Worm (Caenorhabditis elegans) whole organism, young adult: ENCODE measurements around the gene K08E4.7.

ENCODE experiments used
- B0261.1 ChIP-seq: sonication (generic microtip); optimal IDR thresholded peaks from 2 replicates; lab custom pipeline; 2016; ENCODE audit warnings: mild to moderate bottlenecking, missing genetic modification characterization, moderate library complexity, missing compliant biosample characterization
- B0336.3 ChIP-seq: fragments of 200-800 bp; sonication (Bioruptor generic); IDR thresholded peaks from 2 replicates; pipeline ENCODE4 v1.3.6; 2022; ENCODE audit warnings: missing genetic modification characterization, missing compliant biosample characterization
- C17E4.6 ChIP-seq: fragments of 200-800 bp; sonication (Bioruptor generic); IDR thresholded peaks from 2 replicates; pipeline ENCODE4 v1.3.6; 2022; ENCODE audit warnings: missing genetic modification reagents, missing genetic modification characterization, missing compliant biosample characterization
- F49E8.2 ChIP-seq: sonication (generic microtip); optimal IDR thresholded peaks from 3 replicates; lab custom pipeline; 2017; ENCODE audit warnings: missing genetic modification characterization, mild to moderate bottlenecking, missing compliant biosample characterization, antibody characterized with exemption, moderate library complexity; ENCODE audit not compliant: insufficient read depth
- F57C9.4 ChIP-seq: sonication (generic microtip); optimal IDR thresholded peaks from 2 replicates; lab custom pipeline; 2017; ENCODE audit warnings: mild to moderate bottlenecking, missing genetic modification characterization, missing compliant biosample characterization
- Y67H2A.10 ChIP-seq: fragments of 200-800 bp; sonication (Bioruptor generic); conservative IDR thresholded peaks from 2 replicates; pipeline ENCODE4 v1.3.6; 2022; ENCODE audit warnings: missing genetic modification reagents, missing genetic modification characterization, missing compliant biosample characterization
- Y79H2A.3 ChIP-seq: fragments of 200-800 bp; sonication (Bioruptor generic); conservative IDR thresholded peaks from 2 replicates; pipeline ENCODE4 v1.3.6; 2022; ENCODE audit warnings: missing genetic modification reagents, missing genetic modification characterization, missing compliant biosample characterization
- attf-3 ChIP-seq: fragments of 200-800 bp; sonication (Bioruptor generic); conservative IDR thresholded peaks from 2 replicates; pipeline ENCODE4 v1.3.6; 2022; ENCODE audit warnings: missing genetic modification reagents, missing genetic modification characterization, missing compliant biosample characterization
- cebp-2 ChIP-seq: fragments of 200-800 bp; sonication (Bioruptor generic); IDR thresholded peaks from 2 replicates; pipeline ENCODE4 v1.3.6; 2022; ENCODE audit warnings: missing genetic modification characterization, missing compliant biosample characterization
- ceh-27 ChIP-seq: fragments of 200-800 bp; sonication (Bioruptor generic); optimal IDR thresholded peaks from 2 replicates; lab custom pipeline; 2018; ENCODE audit warnings: mild to moderate bottlenecking, missing genetic modification characterization, moderate library complexity, missing compliant biosample characterization
- ceh-40 ChIP-seq: fragments of 200-800 bp; sonication (Bioruptor generic); IDR thresholded peaks from 2 replicates; pipeline ENCODE4 v1.3.6; 2022; ENCODE audit warnings: missing genetic modification characterization, missing compliant biosample characterization
- ceh-58 ChIP-seq: fragments of 200-800 bp; sonication (Bioruptor generic); IDR thresholded peaks from 2 replicates; pipeline ENCODE4 v1.3.6; 2022; ENCODE audit warnings: missing genetic modification characterization, missing compliant biosample characterization
- ceh-79 ChIP-seq: sonication (generic microtip); optimal IDR thresholded peaks from 2 replicates; lab custom pipeline; 2017; ENCODE audit warnings: mild to moderate bottlenecking, missing genetic modification characterization, missing compliant biosample characterization
- die-1 ChIP-seq: sonication (generic microtip); optimal IDR thresholded peaks from 2 replicates; lab custom pipeline; 2016; ENCODE audit warnings: missing genotype, mild to moderate bottlenecking, missing genetic modification characterization, missing compliant biosample characterization
- efl-1 ChIP-seq: fragments of 150-350 bp; optimal IDR thresholded peaks from 2 replicates; lab custom pipeline; 2014; ENCODE audit warnings: missing biosample characterization, missing genetic modification reagents, missing genetic modification characterization
- egl-18 ChIP-seq: fragments of 200-800 bp; sonication (Bioruptor generic); IDR thresholded peaks from 2 replicates; pipeline ENCODE4 v1.3.6; 2022; ENCODE audit warnings: missing genetic modification reagents, missing genetic modification characterization, missing compliant biosample characterization
- egrh-3 ChIP-seq: fragments of 200-800 bp; sonication (Bioruptor generic); IDR thresholded peaks from 2 replicates; pipeline ENCODE4 v1.3.6; 2022; ENCODE audit warnings: missing genetic modification reagents, missing genetic modification characterization, missing compliant biosample characterization
- ekl-4 ChIP-seq: fragments of 200-800 bp; sonication (Bioruptor generic); IDR thresholded peaks from 2 replicates; pipeline ENCODE4 v1.3.6; 2022; ENCODE audit warnings: missing genetic modification reagents, missing genetic modification characterization, missing compliant biosample characterization
- gei-17 ChIP-seq: fragments of 200-800 bp; sonication (Bioruptor generic); optimal IDR thresholded peaks from 2 replicates; lab custom pipeline; 2018; ENCODE audit warnings: mild to moderate bottlenecking, missing genetic modification characterization, missing compliant biosample characterization
- him-1 ChIP-seq: sonication (generic microtip); optimal IDR thresholded peaks from 2 replicates; lab custom pipeline; 2016; ENCODE audit warnings: missing genotype, missing genetic modification reagents, missing genetic modification characterization, missing compliant biosample characterization
- hlh-26 ChIP-seq: fragments of 200-800 bp; sonication (Bioruptor generic); conservative IDR thresholded peaks from 2 replicates; pipeline ENCODE4 v1.3.6; 2022; ENCODE audit warnings: missing genetic modification reagents, missing genetic modification characterization, missing compliant biosample characterization
- hmg-20 ChIP-seq: fragments of 200-800 bp; sonication (Bioruptor generic); IDR thresholded peaks from 2 replicates; pipeline ENCODE4 v1.3.6; 2022; ENCODE audit warnings: missing genetic modification reagents, missing genetic modification characterization, missing compliant biosample characterization
- hsf-1 ChIP-seq: fragments of 200-800 bp; sonication (Bioruptor generic); IDR thresholded peaks from 2 replicates; pipeline ENCODE4 v1.3.6; 2022; ENCODE audit warnings: missing genetic modification reagents, missing genetic modification characterization, missing compliant biosample characterization
- lin-26 ChIP-seq: fragments of 200-800 bp; sonication (Bioruptor generic); IDR thresholded peaks from 2 replicates; pipeline ENCODE4 v1.3.6; 2022; ENCODE audit warnings: missing genetic modification reagents, missing genetic modification characterization, missing compliant biosample characterization
- lin-40 ChIP-seq: sonication (generic microtip); optimal IDR thresholded peaks from 2 replicates; lab custom pipeline; 2016; ENCODE audit warnings: missing genetic modification characterization, mild to moderate bottlenecking, missing compliant biosample characterization, missing genotype, missing genetic modification reagents
- lsl-1 ChIP-seq: fragments of 200-800 bp; sonication (Bioruptor generic); optimal IDR thresholded peaks from 2 replicates; lab custom pipeline; 2018; ENCODE audit warnings: mild to moderate bottlenecking, missing genetic modification characterization, moderate library complexity, missing compliant biosample characterization
- madf-10 ChIP-seq: sonication (generic microtip); optimal IDR thresholded peaks from 2 replicates; lab custom pipeline; 2016; ENCODE audit warnings: mild to moderate bottlenecking, missing genetic modification characterization, missing compliant biosample characterization
- mes-4 ChIP-seq: sonication (generic microtip); optimal IDR thresholded peaks from 2 replicates; lab custom pipeline; 2016; ENCODE audit warnings: missing genotype, missing genetic modification characterization, missing compliant biosample characterization
- nfya-2 ChIP-seq: fragments of 200-800 bp; sonication (Bioruptor generic); IDR thresholded peaks from 2 replicates; pipeline ENCODE4 v1.3.6; 2022; ENCODE audit warnings: missing genetic modification reagents, missing genetic modification characterization, missing compliant biosample characterization
- nfyb-1 ChIP-seq: fragments of 200-800 bp; sonication (Bioruptor generic); IDR thresholded peaks from 2 replicates; pipeline ENCODE4 v1.3.6; 2022; ENCODE audit warnings: missing genetic modification reagents, missing genetic modification characterization, missing compliant biosample characterization
- nhr-120 ChIP-seq: fragments of 200-800 bp; sonication (Bioruptor generic); IDR thresholded peaks from 2 replicates; pipeline ENCODE4 v1.3.6; 2022; ENCODE audit warnings: missing genetic modification characterization, missing compliant biosample characterization
- nhr-27 ChIP-seq: fragments of 200-800 bp; sonication (Bioruptor generic); optimal IDR thresholded peaks from 2 replicates; lab custom pipeline; 2018; ENCODE audit warnings: mild to moderate bottlenecking, missing genetic modification characterization, moderate library complexity, missing compliant biosample characterization
- repo-1 ChIP-seq: sonication (generic microtip); optimal IDR thresholded peaks from 2 replicates; lab custom pipeline; 2017; ENCODE audit warnings: mild to moderate bottlenecking, missing genetic modification characterization, missing compliant biosample characterization
- rpc-1 ChIP-seq, 2 experiments: fragments of 150-350 bp in 1 of 2; sonication (generic microtip) in 1 of 2; optimal IDR thresholded peaks; 2 replicates each; lab custom pipeline; 2014 to 2018; ENCODE audit warnings: missing biosample characterization in 1 of 2, missing genetic modification characterization in 1 of 2, missing genetic modification reagents in 1 of 2, missing genotype in 1 of 2
- snpc-1.1 ChIP-seq: sonication (generic microtip); optimal IDR thresholded peaks from 2 replicates; lab custom pipeline; 2017; ENCODE audit warnings: missing genetic modification characterization, mild to moderate bottlenecking, missing compliant biosample characterization, antibody characterized with exemption, moderate library complexity, missing genotype, missing genetic modification reagents; ENCODE audit not compliant: insufficient read depth
- tbp1 ChIP-seq: fragments of 200-800 bp; sonication (Bioruptor generic); optimal IDR thresholded peaks from 2 replicates; lab custom pipeline; 2018; ENCODE audit warnings: mild to moderate bottlenecking, missing genetic modification characterization, missing compliant biosample characterization
- tbx-9 ChIP-seq: sonication (generic microtip); optimal IDR thresholded peaks from 2 replicates; lab custom pipeline; 2016; ENCODE audit warnings: borderline replicate concordance, missing genetic modification characterization, inconsistent platforms, missing compliant biosample characterization
- zfh-2 ChIP-seq: fragments of 200-800 bp; sonication (Bioruptor generic); conservative IDR thresholded peaks from 2 replicates; pipeline ENCODE4 v1.3.6; 2022; ENCODE audit warnings: missing genetic modification reagents, missing genetic modification characterization, missing compliant biosample characterization
- zim-3 ChIP-seq: sonication (generic microtip); optimal IDR thresholded peaks from 2 replicates; lab custom pipeline; 2017; ENCODE audit warnings: mild to moderate bottlenecking, missing genetic modification characterization, moderate library complexity, missing compliant biosample characterization

K08E4.7 gene

DNA sequence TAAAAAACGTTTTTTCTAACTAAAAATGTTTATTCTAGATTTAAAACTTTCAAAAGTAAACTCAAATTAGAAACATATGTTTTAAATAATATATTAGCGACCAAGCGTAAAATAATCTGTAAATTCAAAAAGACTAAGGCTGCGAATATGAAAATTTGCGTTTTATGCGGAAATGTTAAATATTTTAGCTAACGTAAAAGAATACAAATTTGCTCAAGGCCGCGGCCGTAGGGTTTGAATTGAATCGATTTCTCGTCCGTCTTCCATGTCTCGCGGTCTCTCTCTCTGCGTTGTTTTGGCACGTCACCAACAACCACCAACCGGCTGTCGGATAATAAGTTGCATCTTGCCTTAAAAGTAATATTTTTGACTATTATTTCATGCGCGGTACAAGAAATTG lies 18.2 kb downstream of the K08E4.7 start, which contains the start of gene F11A10.5:
F11A10.5 (plus strand) TSS at position 301 of the 400 bp plus-strand sequence.
- no peak for TF ChIP-seq ekl-4
- no peak for TF ChIP-seq F57C9.4 (tag; lab: Kevin White, UChicago)
- TF ChIP-seq zim-3 (tag; lab: Kevin White, UChicago), result no peak
- TF ChIP-seq hmg-20 (GFP tag; lab: Robert Waterston, UW), result no peak
- no peak for TF ChIP-seq tbp1 (GFP tag; lab: Kevin White, UChicago)
- TF ChIP-seq ceh-79 (tag; lab: Kevin White, UChicago), result no peak
- TF ChIP-seq lsl-1 (GFP tag; lab: Kevin White, UChicago), result no peak
- no peak for TF ChIP-seq tbx-9
- no peak for TF ChIP-seq attf-3 (GFP tag; lab: Robert Waterston, UW)
- no peak for TF ChIP-seq Y79H2A.3 (GFP tag; lab: Robert Waterston, UW)
- TF ChIP-seq repo-1 (tag; lab: Kevin White, UChicago), result no peak
- no peak for TF ChIP-seq die-1 (tag; lab: Kevin White, UChicago)
- no peak for TF ChIP-seq nhr-120
- TF ChIP-seq nfya-2 (GFP tag; lab: Robert Waterston, UW), result no peak
- no peak for TF ChIP-seq B0336.3 (GFP tag; lab: Robert Waterston, UW)
- TF ChIP-seq hlh-26 (GFP tag; lab: Robert Waterston, UW), result no peak
- no peak for TF ChIP-seq gei-17
- TF ChIP-seq, all 124 proteins: peak for 0

DNA sequence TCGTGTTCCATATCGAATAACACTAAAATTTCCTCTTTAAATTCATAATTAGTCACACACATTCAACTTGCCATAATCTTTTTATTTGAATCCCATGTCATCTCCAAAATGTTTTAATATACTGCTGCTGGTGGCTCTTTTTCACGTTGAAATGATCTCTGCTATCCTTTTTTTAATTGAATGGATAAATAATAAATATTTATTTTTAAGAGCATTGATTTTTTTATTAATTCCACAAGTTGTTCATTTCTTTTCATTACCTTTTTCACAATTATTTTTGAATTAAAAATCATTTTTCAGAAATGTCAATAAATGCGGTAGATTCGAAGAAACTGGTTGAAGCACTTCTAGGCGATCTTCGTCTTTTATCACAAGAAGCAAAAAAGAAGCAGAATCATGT lies 20.9 kb downstream of the K08E4.7 start, which contains the start of gene mon-2:
mon-2 (plus strand) TSS at position 301 of the 400 bp plus-strand sequence.
- TF ChIP-seq madf-10 (tag; lab: Kevin White, UChicago) (no peak), ceh-27 (GFP tag; lab: Kevin White, UChicago) (no peak), F49E8.2 (no peak), C17E4.6 (GFP tag; lab: Robert Waterston, UW) (no peak), him-1 (tag; lab: Kevin White, UChicago) (no peak), hsf-1 (no peak), mes-4 (tag; lab: Kevin White, UChicago) (no peak)

DNA sequence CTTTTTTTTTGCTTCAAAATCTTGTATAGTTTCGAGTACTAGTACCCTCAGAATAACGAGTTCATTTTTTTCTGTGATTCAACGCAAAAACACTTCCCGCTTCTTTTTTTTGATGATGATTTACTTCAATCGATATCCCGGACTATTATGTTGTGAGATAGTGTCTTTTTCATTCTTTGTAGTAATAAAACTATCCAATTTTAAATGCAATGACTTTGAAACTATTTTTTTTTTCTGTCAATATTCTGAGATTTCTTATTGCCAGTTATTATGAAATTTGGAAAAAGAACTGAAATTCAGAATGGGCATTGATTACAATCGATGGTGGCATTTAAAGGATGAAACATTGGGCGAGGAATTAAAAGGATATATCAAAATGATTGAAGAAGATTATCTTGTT lies 30.0 kb downstream of the K08E4.7 start, which contains the start of gene M18.3:
M18.3 (plus strand) TSS at position 301 of the 400 bp plus-strand sequence.
- TF ChIP-seq ceh-40 (GFP tag; lab: Robert Waterston, UW) (no peak), zim-3 (tag; lab: Kevin White, UChicago) (no peak), madf-10 (tag; lab: Kevin White, UChicago) (no peak), Y67H2A.10 (no peak), nfyb-1 (GFP tag; lab: Robert Waterston, UW) (no peak), B0261.1 (tag; lab: Kevin White, UChicago) (no peak), die-1 (tag; lab: Kevin White, UChicago) (no peak), efl-1 (GFP tag; lab: Kevin White, UChicago) (no peak)

DNA sequence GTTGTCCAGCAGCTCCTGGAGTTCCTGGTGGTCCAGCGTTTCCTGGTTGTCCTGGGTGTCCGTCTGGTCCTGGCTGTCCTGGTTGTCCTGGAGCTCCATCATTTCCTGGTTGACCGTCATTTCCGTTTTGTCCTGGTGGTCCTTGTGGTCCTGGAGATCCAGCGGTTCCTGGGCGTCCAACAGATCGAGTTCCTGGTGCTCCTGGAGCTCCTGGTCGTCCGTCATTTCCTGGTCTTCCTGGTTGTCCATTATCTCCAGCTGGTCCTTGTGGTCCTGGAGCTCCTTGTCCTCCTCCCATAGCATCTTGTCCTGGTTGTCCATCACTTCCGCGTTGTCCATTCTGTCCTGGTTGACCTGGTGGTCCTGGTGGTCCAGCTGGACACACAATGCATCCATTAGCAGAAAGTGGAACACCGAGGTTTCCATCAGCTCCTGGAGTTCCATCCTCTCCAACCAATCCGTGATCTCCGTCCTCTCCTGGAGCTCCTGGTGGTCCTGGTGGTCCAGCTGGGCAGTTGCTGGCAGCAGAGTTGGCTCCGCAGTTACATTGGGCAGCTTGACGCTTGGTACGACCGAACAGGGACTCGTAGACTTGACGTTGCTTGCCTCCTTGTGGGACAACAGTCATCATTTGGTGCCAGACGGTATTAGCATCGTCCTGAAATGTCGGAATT lies 33.5 kb downstream of the K08E4.7 start:
- no peak for TF ChIP-seq lin-26 (GFP tag; lab: Robert Waterston, UW)
- TF ChIP-seq cebp-2 (GFP tag; lab: Robert Waterston, UW), result peak; percentile 55; the same call in 1 of the 2 replicates
- TF ChIP-seq F49E8.2, result no peak
- TF ChIP-seq rpc-1 (optimal IDR thresholded peaks at IDR 0.05; lab: Kevin White, UChicago), result no peak
- no peak for TF ChIP-seq rpc-1 (tag; optimal IDR thresholded peaks at IDR 0.05; lab: Kevin White, UChicago)
- 0 out of 2 replicates have a peak, but pooled peaks have one; percentile 24 for TF ChIP-seq egl-18 (GFP tag; lab: Robert Waterston, UW)
- no peak for TF ChIP-seq nhr-27 (tag; lab: Kevin White, UChicago)
- TF ChIP-seq Y79H2A.3 (GFP tag; lab: Robert Waterston, UW), result no peak
- peak; percentile 7 for TF ChIP-seq lin-40
- TF ChIP-seq zfh-2, result peak; percentile 76; the same call in 1 of the 2 replicates
- TF ChIP-seq hsf-1, result 0 out of 2 replicates have a peak, but pooled peaks have one; percentile 56
- 0 out of 2 replicates have a peak, but pooled peaks have one; percentile 3 for TF ChIP-seq egrh-3
- TF ChIP-seq ceh-58 (GFP tag; lab: Robert Waterston, UW), result no peak
- no peak for TF ChIP-seq die-1 (tag; lab: Kevin White, UChicago)
- TF ChIP-seq snpc-1.1 (tag; lab: Kevin White, UChicago), result no peak
